Worm (Caenorhabditis elegans): Measurements from ENCODE around the gene rad-51.

Gene rad-51

DNA sequence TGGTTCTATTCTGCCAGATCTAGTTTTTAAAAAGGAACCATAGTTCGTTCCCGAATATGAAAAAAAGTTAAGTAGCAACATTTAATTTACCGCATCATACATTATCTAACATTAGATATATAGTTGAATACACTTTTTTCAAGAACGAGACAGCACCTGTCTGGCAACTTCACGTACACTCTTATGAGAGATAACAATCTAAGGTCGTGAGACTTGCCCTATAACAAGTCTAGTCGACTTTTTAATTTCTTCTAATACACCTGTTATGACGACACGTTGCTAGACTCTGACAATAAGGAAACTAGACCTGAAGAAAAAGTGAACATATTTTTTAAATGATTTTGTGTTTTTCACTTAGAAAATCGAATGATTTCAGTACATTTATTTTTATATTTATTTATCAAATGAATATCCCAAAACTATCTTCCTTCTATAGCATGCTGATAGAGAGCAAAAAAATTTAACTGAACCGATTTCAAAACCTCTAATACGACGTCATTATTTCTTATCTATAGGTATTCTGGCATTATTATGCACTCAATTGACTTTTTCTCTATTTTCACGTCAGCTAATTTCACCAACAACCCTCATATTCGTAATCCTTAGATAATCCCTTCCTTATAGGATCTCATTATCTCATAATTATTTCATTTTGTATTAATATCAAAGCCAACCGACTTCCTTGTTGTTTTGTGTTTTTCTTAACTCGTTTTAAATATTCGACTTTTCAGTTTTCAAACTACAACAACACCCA is 31.0 kb downstream of the rad-51 start:
- no peak for TF ChIP-seq K02D7.2 (tag; optimal IDR thresholded peaks at IDR 0.05)
- TF ChIP-seq sdc-2 (tag; optimal IDR thresholded peaks at IDR 0.05) = no peak
- TF ChIP-seq ceh-2 (tag; optimal IDR thresholded peaks at IDR 0.05) = no peak
- no peak for TF ChIP-seq ahr-1 (tag; optimal IDR thresholded peaks at IDR 0.05)
- TF ChIP-seq ceh-24 (tag; optimal IDR thresholded peaks at IDR 0.05) = no peak
- no peak for TF ChIP-seq ceh-14 (tag; optimal IDR thresholded peaks at IDR 0.05)
- TF ChIP-seq pha-2 (tag; optimal IDR thresholded peaks at IDR 0.05) = no peak
- TF ChIP-seq F13H6.1 (tag; optimal IDR thresholded peaks at IDR 0.05) = no peak
- TF ChIP-seq rnt-1 (tag; optimal IDR thresholded peaks at IDR 0.05) = no peak
- no peak for TF ChIP-seq ama-1 (optimal IDR thresholded peaks at IDR 0.05)
- no peak for TF ChIP-seq nhr-232 (tag; optimal IDR thresholded peaks at IDR 0.05)
- TF ChIP-seq ceh-9 (tag; optimal IDR thresholded peaks at IDR 0.05) = no peak
- no peak for TF ChIP-seq syd-9 (tag; optimal IDR thresholded peaks at IDR 0.05)
- TF ChIP-seq ttx-3 (tag; optimal IDR thresholded peaks at IDR 0.05) = no peak

DNA sequence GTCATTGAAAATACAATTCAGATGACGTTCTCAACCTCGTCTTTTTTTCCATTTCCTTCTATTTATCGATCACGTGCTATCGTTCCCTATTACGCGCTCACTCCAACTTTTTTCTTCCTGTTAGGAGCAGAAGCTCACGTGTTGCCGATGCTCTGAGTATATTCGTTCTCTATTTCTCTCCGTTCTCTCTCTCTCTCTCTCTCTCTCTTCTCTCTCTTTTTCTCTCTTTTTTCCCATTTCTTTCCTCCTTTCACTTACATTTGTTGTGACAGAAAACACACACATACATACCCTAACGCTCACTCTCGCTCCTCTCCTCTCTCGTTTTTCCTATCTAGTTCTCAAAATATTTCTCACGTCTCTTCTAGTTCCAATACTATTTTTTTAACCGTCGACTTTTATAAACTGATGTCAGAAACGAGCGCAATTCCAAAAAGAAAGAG is 31.7 kb downstream of the rad-51 start:
- peak; percentile 44 for TF ChIP-seq C08G9.2 (tag; optimal IDR thresholded peaks at IDR 0.05)
- TF ChIP-seq eyg-1 (tag; optimal IDR thresholded peaks at IDR 0.05) = peak; percentile 17
- TF ChIP-seq pros-1 (tag; optimal IDR thresholded peaks at IDR 0.05) = peak; percentile 56
- peak; percentile 61 for TF ChIP-seq ceh-31 (tag; optimal IDR thresholded peaks at IDR 0.05)
- TF ChIP-seq pqm-1 (tag; optimal IDR thresholded peaks at IDR 0.05) = peak; percentile 25
- TF ChIP-seq ref-2 (tag; optimal IDR thresholded peaks at IDR 0.05) = peak; percentile 66
- TF ChIP-seq rnt-1 (tag; optimal IDR thresholded peaks at IDR 0.05) = no peak
- peak; percentile 20 for TF ChIP-seq ets-4 (tag; optimal IDR thresholded peaks at IDR 0.05)
- no peak for TF ChIP-seq fax-1 (tag; optimal IDR thresholded peaks at IDR 0.05)
- peak; percentile 87 for TF ChIP-seq ceh-18 (tag; optimal IDR thresholded peaks at IDR 0.05)
- peak; percentile 77 for TF ChIP-seq unc-55 (GFP tag; optimal IDR thresholded peaks at IDR 0.05)
- TF ChIP-seq ceh-9 (tag; optimal IDR thresholded peaks at IDR 0.05) = no peak
- TF ChIP-seq ceh-34 (tag; optimal IDR thresholded peaks at IDR 0.05) = peak; percentile 2
- peak; percentile 5 for TF ChIP-seq pag-3 (tag; optimal IDR thresholded peaks at IDR 0.05; ENCODE audit: borderline replicate concordance)
- peak; percentile 38 for TF ChIP-seq F13H6.1 (tag; optimal IDR thresholded peaks at IDR 0.05)
- TF ChIP-seq sox-4 (tag; optimal IDR thresholded peaks at IDR 0.05) = no peak
- peak; percentile 46 for TF ChIP-seq tbx-2 (tag; optimal IDR thresholded peaks at IDR 0.05)
- TF ChIP-seq unc-42 (tag; optimal IDR thresholded peaks at IDR 0.05) = peak; percentile 77
- peak; percentile 87 for TF ChIP-seq hlh-30 (tag; optimal IDR thresholded peaks at IDR 0.05; ENCODE audit: insufficient read depth)
- no peak for TF ChIP-seq hlh-15 (tag; optimal IDR thresholded peaks at IDR 0.05)
- peak; percentile 64 for TF ChIP-seq nfya-1 (tag; optimal IDR thresholded peaks at IDR 0.05)

DNA sequence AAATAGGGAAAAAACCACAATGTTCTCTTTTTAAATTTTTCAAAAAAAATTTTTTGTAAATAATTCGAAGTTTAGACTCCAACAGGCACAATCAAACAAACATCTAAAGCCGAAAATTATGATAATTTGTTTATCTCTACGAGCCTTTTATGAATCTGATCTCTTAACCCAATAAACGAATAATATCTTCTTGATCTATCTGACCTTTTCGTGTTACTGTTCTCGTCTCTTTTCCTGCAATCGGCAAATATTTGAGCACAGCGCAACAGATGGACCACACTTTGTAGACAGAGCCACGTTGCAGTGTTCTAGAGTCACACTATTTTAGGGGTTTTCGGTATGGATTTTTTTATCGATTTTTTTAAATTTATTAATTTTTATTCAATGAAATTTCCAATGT is 32.3 kb downstream of the rad-51 start:
- TF ChIP-seq hlh-8 (tag; optimal IDR thresholded peaks at IDR 0.05) (no peak), ahr-1 (tag; optimal IDR thresholded peaks at IDR 0.05) (no peak), unc-3 (GFP tag; conservative IDR thresholded peaks at IDR 0.05) (no peak), unc-3 (tag; optimal IDR thresholded peaks at IDR 0.05) (no peak), mec-3 (tag; optimal IDR thresholded peaks at IDR 0.05; ENCODE audit: borderline replicate concordance) (no peak), npax-4 (tag; optimal IDR thresholded peaks at IDR 0.05) (no peak), madf-2 (tag; optimal IDR thresholded peaks at IDR 0.05) (no peak), fkh-6 (tag; optimal IDR thresholded peaks at IDR 0.05) (no peak), nhr-232 (tag; optimal IDR thresholded peaks at IDR 0.05) (no peak), sox-4 (tag; optimal IDR thresholded peaks at IDR 0.05) (no peak), zip-5 (tag; optimal IDR thresholded peaks at IDR 0.05) (no peak), nfya-1 (tag; optimal IDR thresholded peaks at IDR 0.05) (no peak), ceh-48 (tag; optimal IDR thresholded peaks at IDR 0.05) (no peak), elt-2 (tag; optimal IDR thresholded peaks at IDR 0.05) (no peak), ceh-22 (tag; optimal IDR thresholded peaks at IDR 0.05) (no peak), dve-1 (tag; optimal IDR thresholded peaks at IDR 0.05) (no peak), ceh-2 (tag; optimal IDR thresholded peaks at IDR 0.05) (no peak), ceh-14 (tag; optimal IDR thresholded peaks at IDR 0.05) (no peak), dmd-4 (tag; optimal IDR thresholded peaks at IDR 0.05; ENCODE audit: borderline replicate concordance) (no peak), tbx-2 (tag; optimal IDR thresholded peaks at IDR 0.05) (no peak), ceh-30 (tag; optimal IDR thresholded peaks at IDR 0.05) (no peak)

Measured in whole organism, late embryonic.